Worm (Caenorhabditis elegans): ENCODE results near the gene itsn-1.

- TF ChIP-seq hlh-1 (tag; optimal IDR thresholded peaks at IDR 0.05) (no peak), elt-3 (tag; optimal IDR thresholded peaks at IDR 0.05) (no peak), pha-4 (tag; optimal IDR thresholded peaks at IDR 0.05) (no peak), bed-3 (GFP tag; optimal IDR thresholded peaks at IDR 0.05) (no peak), nhr-28 (tag; optimal IDR thresholded peaks at IDR 0.05) (no peak)
These were observed 30.6 kb upstream of the itsn-1 start, which contains the start of gene Y116A8C.43 for ce11 chrIV:17088849-17089248.
